Fruit fly (Drosophila melanogaster): Measurements from ENCODE around the gene CG32107.

CG32107 gene

dm6 chr3L:12892485-12893173 lies 31.5 kb upstream of the CG32107 start, which contains the start of gene CG14118 (continued):
- peak; percentile 6 for TF ChIP-seq nau (GFP tag; optimal IDR thresholded peaks at IDR 0.05)
- peak; percentile 54; the same call in 1 of the 2 replicates for TF ChIP-seq Awh (GFP tag; IDR thresholded peaks at IDR 0.05)
- no peak for TF ChIP-seq fd64A (GFP tag; optimal IDR thresholded peaks at IDR 0.05)
- no peak for TF ChIP-seq CG17802 (tag; optimal IDR thresholded peaks at IDR 0.05)
- no peak for TF ChIP-seq wor (GFP tag; IDR thresholded peaks at IDR 0.05)
- TF ChIP-seq CG17186 (GFP tag; optimal IDR thresholded peaks at IDR 0.05): no peak
- TF ChIP-seq Sry-β (GFP tag; optimal IDR thresholded peaks at IDR 0.05): no peak
- no peak for TF ChIP-seq D (optimal IDR thresholded peaks at IDR 0.05)
- no peak for TF ChIP-seq D (GFP tag; optimal IDR thresholded peaks at IDR 0.05)
- TF ChIP-seq jigr1 (GFP tag; IDR thresholded peaks at IDR 0.05): no peak
- no peak for TF ChIP-seq CG6813 (GFP tag; optimal IDR thresholded peaks at IDR 0.05)
- no peak for TF ChIP-seq dan (GFP tag; IDR thresholded peaks at IDR 0.05)
- TF ChIP-seq bab2 (GFP tag; optimal IDR thresholded peaks at IDR 0.05): no peak

- no peak for TF ChIP-seq CG1529 (GFP tag; optimal IDR thresholded peaks at IDR 0.05)
- no peak for TF ChIP-seq luna (GFP tag; optimal IDR thresholded peaks at IDR 0.05)
- peak; percentile 13 for TF ChIP-seq run (tag; optimal IDR thresholded peaks at IDR 0.05)
- no peak for TF ChIP-seq unc-4 (GFP tag; IDR thresholded peaks at IDR 0.05; ENCODE audit: partially characterized antibody)
- peak; percentile 2 for TF ChIP-seq HmgZ (tag; optimal IDR thresholded peaks at IDR 0.05)
- TF ChIP-seq Antp (GFP tag; optimal IDR thresholded peaks at IDR 0.05): no peak
- TF ChIP-seq CG14965 (GFP tag; optimal IDR thresholded peaks at IDR 0.05; ENCODE audit: borderline replicate concordance): no peak
- TF ChIP-seq CG5245 (GFP tag; optimal IDR thresholded peaks at IDR 0.05): no peak
- no peak for TF ChIP-seq pita (GFP tag; optimal IDR thresholded peaks at IDR 0.05)
- no peak for TF ChIP-seq fd3F (GFP tag; optimal IDR thresholded peaks at IDR 0.05)
- no peak for TF ChIP-seq Bteb2 (GFP tag; optimal IDR thresholded peaks at IDR 0.05)
- TF ChIP-seq ken (GFP tag; IDR thresholded peaks at IDR 0.05): no peak
- no peak for TF ChIP-seq hth (optimal IDR thresholded peaks at IDR 0.05)
- TF ChIP-seq CG14710 (tag; optimal IDR thresholded peaks at IDR 0.05): no peak
- TF ChIP-seq CG12942 (GFP tag; optimal IDR thresholded peaks at IDR 0.05): no peak
- TF ChIP-seq cas (GFP tag; IDR thresholded peaks at IDR 0.05): no peak
- TF ChIP-seq CG11456 (GFP tag; IDR thresholded peaks at IDR 0.05): no peak
- no peak for TF ChIP-seq NfI (GFP tag; optimal IDR thresholded peaks at IDR 0.05)
- TF ChIP-seq bab2 (GFP tag; optimal IDR thresholded peaks at IDR 0.05): no peak
- no peak for TF ChIP-seq Max (GFP tag; optimal IDR thresholded peaks at IDR 0.05)
- TF ChIP-seq vnd (GFP tag; IDR thresholded peaks at IDR 0.05; ENCODE audit: partially characterized antibody): no peak
- no peak for TF ChIP-seq bbx (GFP tag; IDR thresholded peaks at IDR 0.05; ENCODE audit: partially characterized antibody)
- TF ChIP-seq Stat92E (GFP tag; optimal IDR thresholded peaks at IDR 0.05): no peak
- TF ChIP-seq eyg (GFP tag; optimal IDR thresholded peaks at IDR 0.05): no peak
- TF ChIP-seq CG15073 (GFP tag; optimal IDR thresholded peaks at IDR 0.05): no peak
- TF ChIP-seq hb (GFP tag; IDR thresholded peaks at IDR 0.05; ENCODE audit: partially characterized antibody): no peak
- TF ChIP-seq CG4854 (GFP tag; optimal IDR thresholded peaks at IDR 0.05): no peak
- no peak for TF ChIP-seq Dip3 (GFP tag; optimal IDR thresholded peaks at IDR 0.05)
- no peak for TF ChIP-seq Fer2 (tag; optimal IDR thresholded peaks at IDR 0.05)
- TF ChIP-seq CG43689 (GFP tag; IDR thresholded peaks at IDR 0.05): no peak
- TF ChIP-seq PHDP (tag; optimal IDR thresholded peaks at IDR 0.05): peak; percentile 44
- no peak for TF ChIP-seq Hmr (GFP tag; optimal IDR thresholded peaks at IDR 0.05)
- TF ChIP-seq da (GFP tag; optimal IDR thresholded peaks at IDR 0.05): no peak
- no peak for TF ChIP-seq Fer1 (GFP tag; optimal IDR thresholded peaks at IDR 0.05)
- no peak for TF ChIP-seq CG14667 (GFP tag; IDR thresholded peaks at IDR 0.05)
- TF ChIP-seq CG8765 (GFP tag; IDR thresholded peaks at IDR 0.05): no peak
- no peak for TF ChIP-seq unpg (GFP tag; optimal IDR thresholded peaks at IDR 0.05)
- TF ChIP-seq CG6813 (GFP tag; optimal IDR thresholded peaks at IDR 0.05): peak; percentile 1
Measured at dm6 chr3L:12889353-12889820, 28.3 kb upstream of the CG32107 start, which contains the start of gene CG43894. Gene CG43894, plus strand, starts transcription at chr3L:12889770.
